Fruit fly (Drosophila melanogaster) whole organism, wandering third instar larva: Measurements from ENCODE around the gene Sym.

Experiments
- Abd-B ChIP-seq: fragments of >200 bp; optimal IDR thresholded peaks from 2 replicates; lab custom pipeline; 2017; ENCODE audit warnings: missing biosample characterization, missing genetic modification characterization
- CG32264 ChIP-seq: fragments of 200-800 bp; sonication (Bioruptor generic); optimal IDR thresholded peaks from 2 replicates; lab custom pipeline; 2016; ENCODE audit warnings: missing biosample characterization, missing genetic modification characterization
- CG9705 ChIP-seq: fragments of 200-800 bp; sonication (Bioruptor generic); optimal IDR thresholded peaks from 2 replicates; lab custom pipeline; 2018; ENCODE audit warnings: missing biosample characterization, mild to moderate bottlenecking, missing genetic modification characterization
- CrebA ChIP-seq: fragments of 200-800 bp; sonication (Bioruptor generic); optimal IDR thresholded peaks from 2 replicates; lab custom pipeline; 2016; ENCODE audit warnings: missing biosample characterization, mild to moderate bottlenecking, missing genetic modification characterization, borderline replicate concordance
- Dfd ChIP-seq: fragments of >200 bp; optimal IDR thresholded peaks from 2 replicates; lab custom pipeline; 2017; ENCODE audit warnings: missing biosample characterization, missing genetic modification characterization
- Dif ChIP-seq: fragments of 200-275, 200-300 bp; sonication (Bioruptor generic); optimal IDR thresholded peaks from 2 replicates; lab custom pipeline; 2018; ENCODE audit warnings: missing biosample characterization, missing genetic modification characterization; ENCODE audit not compliant: partially characterized antibody
- GATAd ChIP-seq: sonication (Bioruptor generic); optimal IDR thresholded peaks from 2 replicates; lab custom pipeline; 2016; ENCODE audit warnings: missing biosample characterization, missing genetic modification characterization
- HLH106 ChIP-seq: fragments of 200-800 bp; optimal IDR thresholded peaks from 3 replicates; lab custom pipeline; 2019; ENCODE audit warnings: missing biosample characterization, mild to moderate bottlenecking, missing genetic modification characterization, moderate library complexity
- Hnf4 ChIP-seq: fragments of 200-800 bp; sonication (Bioruptor generic); optimal IDR thresholded peaks from 2 replicates; lab custom pipeline; 2016; ENCODE audit warnings: missing biosample characterization, mild to moderate bottlenecking, missing genetic modification characterization
- Hr78 ChIP-seq: fragments of >200 bp; optimal IDR thresholded peaks from 2 replicates; lab custom pipeline; 2017; ENCODE audit warnings: missing biosample characterization, missing genetic modification characterization
- Hr83 ChIP-seq: fragments of 200-300 bp; sonication (Bioruptor generic); optimal IDR thresholded peaks from 2 replicates; lab custom pipeline; 2016; ENCODE audit warnings: missing biosample characterization, mild to moderate bottlenecking, missing genetic modification characterization, moderate library complexity; ENCODE audit not compliant: poor library complexity, severe bottlenecking
- Jra ChIP-seq: sonication (Bioruptor generic); optimal IDR thresholded peaks from 2 replicates; lab custom pipeline; 2016; ENCODE audit warnings: missing biosample characterization, missing genetic modification characterization
- Mio ChIP-seq: sonication (Bioruptor generic); optimal IDR thresholded peaks from 2 replicates; lab custom pipeline; 2016; ENCODE audit warnings: missing biosample characterization, missing genetic modification characterization
- Myc ChIP-seq: fragments of >200 bp; optimal IDR thresholded peaks from 2 replicates; lab custom pipeline; 2017
- N ChIP-seq: fragments of >200 bp; optimal IDR thresholded peaks from 2 replicates; lab custom pipeline; 2018; ENCODE audit warnings: missing biosample characterization, missing external identifiers, missing genetic modification characterization
- OdsH ChIP-seq: fragments of 200-800 bp; sonication (Bioruptor generic); optimal IDR thresholded peaks from 2 replicates; lab custom pipeline; 2016; ENCODE audit warnings: missing biosample characterization, mild to moderate bottlenecking, missing genetic modification characterization
- Rel ChIP-seq, 2 experiments: fragments of 200-800 bp; sonication (Bioruptor generic) in 1 of 2; optimal IDR thresholded peaks; 2 replicates in 1 of 2; 3 replicates in 1 of 2; lab custom pipeline; 2016 to 2019; ENCODE audit warnings: mild to moderate bottlenecking in 2 of 2, missing biosample characterization in 2 of 2, missing genetic modification characterization in 2 of 2, moderate library complexity in 1 of 2
- Sp1 ChIP-seq: fragments of 200-800 bp; sonication (Bioruptor generic); optimal IDR thresholded peaks from 3 replicates; lab custom pipeline; 2019; ENCODE audit warnings: missing biosample characterization, mild to moderate bottlenecking, missing genetic modification characterization, moderate library complexity
- Vsx2 ChIP-seq: fragments of 200-300, 225-300 bp; sonication (Bioruptor generic); optimal IDR thresholded peaks from 2 replicates; lab custom pipeline; 2018; ENCODE audit warnings: missing biosample characterization, missing genetic modification characterization; ENCODE audit not compliant: partially characterized antibody
- br ChIP-seq: fragments of 200-800 bp; sonication (Bioruptor generic); optimal IDR thresholded peaks from 2 replicates; lab custom pipeline; 2016; ENCODE audit warnings: missing biosample characterization, missing genetic modification characterization
- brk ChIP-seq: fragments of 200-800 bp; sonication (Bioruptor generic); optimal IDR thresholded peaks from 2 replicates; lab custom pipeline; 2016; ENCODE audit warnings: missing biosample characterization, mild to moderate bottlenecking, missing genetic modification characterization
- dl ChIP-seq, 2 experiments: fragments of 175-275, 200-275 bp in 1 of 2; fragments of 200-275 bp in 1 of 2; sonication (Bioruptor generic); optimal IDR thresholded peaks; lab custom pipeline; 2018; ENCODE audit warnings: mild to moderate bottlenecking in 2 of 2, missing biosample characterization in 2 of 2, missing genetic modification characterization in 2 of 2, moderate library complexity in 2 of 2; ENCODE audit not compliant: partially characterized antibody in 2 of 2, insufficient read depth in 1 of 2
- dmrt93B ChIP-seq: fragments of 200-800 bp; sonication (Bioruptor generic); optimal IDR thresholded peaks from 2 replicates; lab custom pipeline; 2018; ENCODE audit warnings: missing biosample characterization, mild to moderate bottlenecking, missing genetic modification characterization
- dsf ChIP-seq: sonication (Bioruptor generic); optimal IDR thresholded peaks from 2 replicates; lab custom pipeline; 2016; ENCODE audit warnings: missing biosample characterization, missing genetic modification characterization, borderline replicate concordance
- ey ChIP-seq: fragments of 200-800 bp; sonication (Bioruptor generic); optimal IDR thresholded peaks from 2 replicates; lab custom pipeline; 2016; ENCODE audit warnings: missing biosample characterization, missing genetic modification characterization
- foxo ChIP-seq, 2 experiments: fragments of 200-800 bp; sonication (Bioruptor generic); optimal IDR thresholded peaks; 2 replicates in 1 of 2; 3 replicates in 1 of 2; lab custom pipeline; 2016 to 2017; ENCODE audit warnings: missing biosample characterization in 2 of 2, missing genetic modification characterization in 2 of 2
- fru ChIP-seq: fragments of 200-800 bp; sonication (Bioruptor generic); optimal IDR thresholded peaks from 3 replicates; lab custom pipeline; 2016; ENCODE audit warnings: missing biosample characterization, mild to moderate bottlenecking, missing genetic modification characterization
- h ChIP-seq: fragments of 200-800 bp; sonication (Bioruptor generic); optimal IDR thresholded peaks from 3 replicates; lab custom pipeline; 2016; ENCODE audit warnings: missing biosample characterization, mild to moderate bottlenecking, missing genetic modification characterization
- jim ChIP-seq: fragments of 175-275, 200-325 bp; sonication (Bioruptor generic); optimal IDR thresholded peaks from 2 replicates; lab custom pipeline; 2016; ENCODE audit warnings: missing biosample characterization, mild to moderate bottlenecking, missing genetic modification characterization
- lola ChIP-seq: fragments of >200 bp; optimal IDR thresholded peaks from 2 replicates; lab custom pipeline; 2017; ENCODE audit warnings: missing biosample characterization, missing genetic modification characterization
- pan ChIP-seq: fragments of >200 bp; optimal IDR thresholded peaks from 2 replicates; lab custom pipeline; 2017
- psq ChIP-seq: fragments of 200-800 bp; sonication (Bioruptor generic); optimal IDR thresholded peaks from 3 replicates; lab custom pipeline; 2017; ENCODE audit warnings: missing biosample characterization, mild to moderate bottlenecking, missing genetic modification characterization, moderate library complexity
- rgr ChIP-seq: fragments of 200-800 bp; sonication (Bioruptor generic); optimal IDR thresholded peaks from 3 replicates; lab custom pipeline; 2016; ENCODE audit warnings: missing biosample characterization, mild to moderate bottlenecking, missing genetic modification characterization
- sage ChIP-seq: fragments of 200-800 bp; sonication (Bioruptor generic); optimal IDR thresholded peaks from 2 replicates; lab custom pipeline; 2016; ENCODE audit warnings: missing biosample characterization, mild to moderate bottlenecking, missing genetic modification characterization
- sv ChIP-seq: fragments of 200-800 bp; sonication (Bioruptor generic); optimal IDR thresholded peaks from 3 replicates; lab custom pipeline; 2016; ENCODE audit warnings: missing biosample characterization, missing genetic modification characterization
- tai ChIP-seq: sonication (Bioruptor generic); optimal IDR thresholded peaks from 2 replicates; lab custom pipeline; 2016; ENCODE audit warnings: missing biosample characterization, missing genetic modification characterization
- usp ChIP-seq: fragments of >200 bp; optimal IDR thresholded peaks from 2 replicates; lab custom pipeline; 2017; ENCODE audit warnings: missing biosample characterization, missing genetic modification characterization
- woc ChIP-seq: sonication (Bioruptor generic); optimal IDR thresholded peaks from 2 replicates; lab custom pipeline; 2016; ENCODE audit warnings: missing biosample characterization, mild to moderate bottlenecking, missing genetic modification characterization

Sym gene

DNA sequence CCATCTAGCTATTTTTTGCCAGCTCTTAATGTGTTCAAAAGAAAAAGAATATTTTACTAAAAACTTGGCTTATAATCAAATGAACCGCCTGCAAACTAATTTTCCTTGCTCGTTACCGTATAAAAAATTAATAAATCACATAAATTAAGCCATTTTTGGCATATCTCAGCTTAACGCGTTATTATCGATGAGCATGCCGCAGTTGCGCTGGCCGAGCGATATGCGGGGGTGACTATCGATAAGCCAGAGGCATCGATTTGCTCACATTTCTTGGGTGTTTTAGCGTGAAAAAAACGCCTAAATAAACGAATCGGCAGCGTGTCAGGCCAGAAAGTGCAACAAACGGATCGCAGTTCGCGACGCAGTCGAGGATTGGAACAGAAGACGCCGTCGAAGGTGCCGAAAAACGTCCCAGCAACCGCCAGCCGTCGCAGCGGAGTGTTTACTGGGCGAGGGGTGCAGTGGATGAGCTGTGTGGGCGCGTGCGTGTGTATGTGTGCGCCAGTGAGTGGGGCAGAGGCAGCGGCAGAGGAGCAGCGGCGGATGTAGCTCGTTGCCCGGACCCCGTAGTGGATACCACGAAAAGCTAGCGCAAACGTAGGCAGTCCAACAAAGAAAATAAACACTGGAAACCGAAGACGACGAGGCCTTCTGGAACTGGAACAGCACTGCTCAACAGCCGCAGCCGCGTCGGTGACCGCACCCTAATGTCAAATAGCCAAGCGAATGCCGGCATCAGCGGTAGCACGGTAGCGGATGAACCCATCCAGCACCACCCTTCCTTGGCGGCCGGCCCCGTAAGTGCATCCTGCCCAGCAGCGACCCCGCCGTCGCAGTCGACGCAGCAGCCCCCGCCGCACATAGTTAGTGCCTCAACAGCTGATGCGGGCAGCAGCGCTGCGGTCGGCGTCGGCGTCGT is at the start of gene Sym, which contains the start of gene Madm:
TSS of gene Sym (minus strand) at position 199 of the 919 bp plus-strand sequence.
TSS of gene Madm (plus strand) at position 233 of the 919 bp plus-strand sequence.
- TF ChIP-seq Myc (lab: Kevin White, UChicago) (peak; percentile 84), psq (GFP tag; lab: Kevin White, UChicago) (peak; percentile 15), HLH106 (tag; lab: Kevin White, UChicago) (peak; percentile 20), woc (GFP tag; lab: Kevin White, UChicago) (peak; percentile 74), foxo (GFP tag; optimal IDR thresholded peaks at IDR 0.05; lab: Kevin White, UChicago) (peak in 1 of 2 experiments; percentile 39), OdsH (GFP tag; lab: Kevin White, UChicago) (peak; percentile 29), dsf (GFP tag; lab: Kevin White, UChicago) (peak; percentile 26), fru (GFP tag; lab: Kevin White, UChicago) (peak; percentile 48), Dif (GFP tag; lab: Kevin White, UChicago) (no peak), br (GFP tag; lab: Kevin White, UChicago) (peak; percentile 57), Hr78 (no peak), CrebA (GFP tag; lab: Kevin White, UChicago) (no peak), Sp1 (peak; percentile 11), rgr (GFP tag; lab: Kevin White, UChicago) (peak; percentile 2), h (GFP tag; lab: Kevin White, UChicago) (peak; percentile 62), ey (GFP tag; lab: Kevin White, UChicago) (peak; percentile 27), lola (peak; percentile 37), Mio (no peak)

dm6 chr3R:5791497-5791896 is 49.2 kb upstream of the Sym start, which contains the start of gene Hpf1:
Hpf1 (plus strand) TSS chr3R:5791879.
- TF ChIP-seq sv (GFP tag; lab: Kevin White, UChicago) (peak; percentile 98), h (GFP tag; lab: Kevin White, UChicago) (peak; percentile 99), Rel (GFP tag; optimal IDR thresholded peaks at IDR 0.05; lab: Kevin White, UChicago) (peak; percentile 94), Rel (tag; optimal IDR thresholded peaks at IDR 0.05; lab: Kevin White, UChicago) (peak; percentile 92), Dif (GFP tag; lab: Kevin White, UChicago) (no peak), Jra (GFP tag; lab: Kevin White, UChicago) (peak; percentile 98), jim (peak; percentile 63), Mio (peak; percentile 92), pan (lab: Kevin White, UChicago) (no peak), foxo (GFP tag; optimal IDR thresholded peaks at IDR 0.05; lab: Kevin White, UChicago) (peak; percentile 96 to 99), Hnf4 (GFP tag; lab: Kevin White, UChicago) (peak; percentile 99), dsf (GFP tag; lab: Kevin White, UChicago) (peak; percentile 95), GATAd (peak; percentile 96), N (GFP tag; lab: Kevin White, UChicago) (no peak), Hr83 (GFP tag; lab: Kevin White, UChicago) (peak; percentile 86), br (GFP tag; lab: Kevin White, UChicago) (peak; percentile 99), Sp1 (peak; percentile 99), dl (GFP tag; optimal IDR thresholded peaks at IDR 0.05; lab: Kevin White, UChicago; ENCODE audit: insufficient read depth in 1 of 2, partially characterized antibody in 2 of 2) (no peak), fru (GFP tag; lab: Kevin White, UChicago) (peak; percentile 99), rgr (GFP tag; lab: Kevin White, UChicago) (peak; percentile 100), tai (GFP tag; lab: Kevin White, UChicago) (no peak), sage (GFP tag; lab: Kevin White, UChicago) (peak; percentile 97), ey (GFP tag; lab: Kevin White, UChicago) (peak; percentile 99), woc (GFP tag; lab: Kevin White, UChicago) (peak; percentile 98), Dfd (no peak), psq (GFP tag; lab: Kevin White, UChicago) (peak; percentile 98), dmrt93B (GFP tag; lab: Kevin White, UChicago) (peak; percentile 98), CG9705 (GFP tag; lab: Kevin White, UChicago) (peak; percentile 98), usp (no peak), Hr78 (no peak), brk (GFP tag; lab: Kevin White, UChicago) (no peak), Vsx2 (GFP tag; lab: Kevin White, UChicago) (no peak), CrebA (GFP tag; lab: Kevin White, UChicago) (no peak), OdsH (GFP tag; lab: Kevin White, UChicago) (peak; percentile 99), lola (no peak), CG32264 (peak; percentile 98), Abd-B (no peak), HLH106 (tag; lab: Kevin White, UChicago) (peak; percentile 99), Myc (lab: Kevin White, UChicago) (peak; percentile 21)
